Fruit fly (Drosophila melanogaster): ENCODE results near the gene Atg1.

Atg1 gene

DNA sequence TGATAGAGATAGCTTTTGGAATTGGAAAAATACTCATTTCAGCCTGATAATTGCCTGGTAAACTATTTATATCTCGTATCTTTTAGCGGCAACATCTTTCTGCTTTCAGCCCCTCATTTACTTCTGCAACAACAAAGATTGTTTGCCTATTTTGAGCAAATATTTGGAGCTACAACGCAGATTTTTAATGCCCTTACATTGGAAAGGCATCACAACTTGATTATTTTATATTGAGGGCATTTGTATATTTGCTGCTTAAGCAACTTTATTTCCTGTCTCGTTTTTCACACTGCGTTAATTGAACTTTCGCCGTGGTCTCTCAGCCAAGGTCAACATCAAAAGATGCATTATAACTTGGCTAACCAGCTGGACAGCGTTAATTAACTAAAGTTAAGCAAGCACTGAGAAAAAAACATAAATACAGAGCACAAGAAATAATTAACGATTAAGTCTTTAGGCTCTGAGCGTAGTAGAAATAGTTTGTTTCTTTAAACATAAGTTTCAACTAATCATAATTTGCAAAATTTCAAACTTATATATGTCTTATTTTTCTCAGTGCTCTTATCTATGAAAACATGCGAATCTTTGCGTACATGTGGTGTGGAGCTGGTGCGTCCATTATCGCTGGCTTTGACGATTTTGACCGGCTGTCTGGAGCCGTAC, 26.5 kb upstream of the Atg1 start (continued):
- TF ChIP-seq Xbp1 (GFP tag; optimal IDR thresholded peaks at IDR 0.05): peak; percentile 67
- no peak for TF ChIP-seq CG4854 (GFP tag; optimal IDR thresholded peaks at IDR 0.05)
- TF ChIP-seq unpg (GFP tag; optimal IDR thresholded peaks at IDR 0.05): peak; percentile 68
- no peak for TF ChIP-seq Dref (GFP tag; IDR thresholded peaks at IDR 0.05)
- TF ChIP-seq CG42726 (GFP tag; IDR thresholded peaks at IDR 0.05; ENCODE audit: partially characterized antibody): no peak
- TF ChIP-seq klu (GFP tag; IDR thresholded peaks at IDR 0.05): no peak
- no peak for TF ChIP-seq Nf-YC (tag; optimal IDR thresholded peaks at IDR 0.05)
- no peak for TF ChIP-seq CG1832 (GFP tag; optimal IDR thresholded peaks at IDR 0.05)
- TF ChIP-seq pros (GFP tag; optimal IDR thresholded peaks at IDR 0.05): no peak
- TF ChIP-seq CG12769 (tag; optimal IDR thresholded peaks at IDR 0.05): peak; percentile 29
- TF ChIP-seq lov (optimal IDR thresholded peaks at IDR 0.05): no peak
- no peak for TF ChIP-seq lov (GFP tag; IDR thresholded peaks at IDR 0.05)
- TF ChIP-seq grn (GFP tag; optimal IDR thresholded peaks at IDR 0.05): no peak
- TF ChIP-seq org-1 (GFP tag; optimal IDR thresholded peaks at IDR 0.05): peak; percentile 36
- TF ChIP-seq tio (GFP tag; optimal IDR thresholded peaks at IDR 0.05): peak; percentile 26
- TF ChIP-seq gt (GFP tag; IDR thresholded peaks at IDR 0.05): no peak
- TF ChIP-seq gfzf (GFP tag; optimal IDR thresholded peaks at IDR 0.05): no peak
- no peak for TF ChIP-seq CG8359 (GFP tag; optimal IDR thresholded peaks at IDR 0.05; ENCODE audit: borderline replicate concordance)
- no peak for TF ChIP-seq aop (GFP tag; IDR thresholded peaks at IDR 0.05)
- TF ChIP-seq usp (GFP tag; optimal IDR thresholded peaks at IDR 0.05): no peak
- no peak for TF ChIP-seq CG11723 (GFP tag; optimal IDR thresholded peaks at IDR 0.05)
- no peak for TF ChIP-seq hkb (optimal IDR thresholded peaks at IDR 0.05)
- peak; percentile 57 for TF ChIP-seq hkb (GFP tag; IDR thresholded peaks at IDR 0.05)
- TF ChIP-seq CG17328 (GFP tag; IDR thresholded peaks at IDR 0.05): peak; percentile 58
- no peak for TF ChIP-seq sr (GFP tag; IDR thresholded peaks at IDR 0.05)
- peak; percentile 39; the same call in 1 of the 2 replicates for TF ChIP-seq CG3847 (GFP tag; IDR thresholded peaks at IDR 0.05)
- TF ChIP-seq CG2129 (GFP tag; IDR thresholded peaks at IDR 0.05; ENCODE audit: partially characterized antibody): no peak
- no peak for TF ChIP-seq psq (GFP tag; optimal IDR thresholded peaks at IDR 0.05)
- peak; percentile 52; the same call in 1 of the 2 replicates for TF ChIP-seq seq (GFP tag; IDR thresholded peaks at IDR 0.05)
- TF ChIP-seq CG34376 (GFP tag; optimal IDR thresholded peaks at IDR 0.05): no peak
- TF ChIP-seq TFAM (GFP tag; optimal IDR thresholded peaks at IDR 0.05): no peak
- TF ChIP-seq CG11696 (GFP tag; IDR thresholded peaks at IDR 0.05): no peak
- TF ChIP-seq CG8765 (GFP tag; IDR thresholded peaks at IDR 0.05): no peak
- 0 out of 2 replicates have a peak, but pooled peaks have one; percentile 49 for TF ChIP-seq stc (GFP tag; IDR thresholded peaks at IDR 0.05)
- TF ChIP-seq dan (GFP tag; IDR thresholded peaks at IDR 0.05): no peak
- TF ChIP-seq gcm2 (GFP tag; optimal IDR thresholded peaks at IDR 0.05): peak; percentile 12
- TF ChIP-seq cad (GFP tag; optimal IDR thresholded peaks at IDR 0.05): no peak
- TF ChIP-seq Hr51 (GFP tag; optimal IDR thresholded peaks at IDR 0.05): peak in 1 of 2 experiments; percentile 79
- peak; percentile 50 for TF ChIP-seq en (GFP tag; optimal IDR thresholded peaks at IDR 0.05)
- TF ChIP-seq pan (optimal IDR thresholded peaks at IDR 0.05): no peak
- TF ChIP-seq pan (GFP tag; optimal IDR thresholded peaks at IDR 0.05 in 1 of 2, IDR thresholded peaks at IDR 0.05 in 1 of 2): peak in 1 of 2 experiments; percentile 69
- no peak for TF ChIP-seq CG10565 (GFP tag; optimal IDR thresholded peaks at IDR 0.05)
- TF ChIP-seq dmrt11E (tag; optimal IDR thresholded peaks at IDR 0.05): peak; percentile 18
- TF ChIP-seq Lpt (GFP tag; optimal IDR thresholded peaks at IDR 0.05): no peak
- no peak for TF ChIP-seq sqz (GFP tag; optimal IDR thresholded peaks at IDR 0.05)
- peak; percentile 66 for TF ChIP-seq Rfx (GFP tag; IDR thresholded peaks at IDR 0.05)
- TF ChIP-seq CG4282 (GFP tag; optimal IDR thresholded peaks at IDR 0.05): no peak
- peak; percentile 51 for TF ChIP-seq NfI (GFP tag; optimal IDR thresholded peaks at IDR 0.05)
- TF ChIP-seq shn (GFP tag; optimal IDR thresholded peaks at IDR 0.05): no peak
- TF ChIP-seq CG4360 (GFP tag; IDR thresholded peaks at IDR 0.05): no peak
- no peak for TF ChIP-seq CG10543 (GFP tag; optimal IDR thresholded peaks at IDR 0.05)

Measured in whole organism, embryonic.